Fruit fly (Drosophila melanogaster): Measurements from ENCODE around the gene CG9175.

The CG9175 gene

dm6 chr2L:6065823-6066222 lies 32.9 kb downstream of the CG9175 start, which contains the start of the genes Fbw5 and CG9147 (continued):
- peak; percentile 100 for TF ChIP-seq vvl (GFP tag; IDR thresholded peaks at IDR 0.05)
- peak; percentile 99 for TF ChIP-seq vfl (GFP tag; optimal IDR thresholded peaks at IDR 0.05)
- peak; percentile 46; the same call in 1 of the 3 replicates for TF ChIP-seq CG16813 (GFP tag; IDR thresholded peaks at IDR 0.05; ENCODE audit: partially characterized antibody)
- no peak; the same call in 2 of the 3 replicates for TF ChIP-seq vnd (GFP tag; IDR thresholded peaks at IDR 0.05; ENCODE audit: partially characterized antibody)
- peak; percentile 100 for TF ChIP-seq CG2875 (GFP tag; optimal IDR thresholded peaks at IDR 0.05)
- TF ChIP-seq tio (GFP tag; optimal IDR thresholded peaks at IDR 0.05) = peak; percentile 100
- peak; percentile 100 for TF ChIP-seq CG32767 (GFP tag; IDR thresholded peaks at IDR 0.05)
- TF ChIP-seq zen2 (GFP tag; IDR thresholded peaks at IDR 0.05; ENCODE audit: partially characterized antibody) = peak; percentile 65; the same call in 2 of the 3 replicates
- peak; percentile 99 for TF ChIP-seq CG43689 (GFP tag; IDR thresholded peaks at IDR 0.05)
- TF ChIP-seq Side (GFP tag; optimal IDR thresholded peaks at IDR 0.05) = peak; percentile 100
- peak; percentile 86 for TF ChIP-seq z (GFP tag; IDR thresholded peaks at IDR 0.05)
- peak; percentile 98 for TF ChIP-seq CG10267 (tag; optimal IDR thresholded peaks at IDR 0.05)
- peak; percentile 67 for TF ChIP-seq CG14860 (GFP tag; IDR thresholded peaks at IDR 0.05; ENCODE audit: partially characterized antibody)
- TF ChIP-seq CG18619 (GFP tag; optimal IDR thresholded peaks at IDR 0.05) = peak; percentile 100
- peak; percentile 99 for TF ChIP-seq Mrtf (GFP tag; IDR thresholded peaks at IDR 0.05)
- peak; percentile 63; the same call in 1 of the 3 replicates for TF ChIP-seq CG6791 (GFP tag; IDR thresholded peaks at IDR 0.05; ENCODE audit: partially characterized antibody)
- TF ChIP-seq CG12219 (GFP tag; optimal IDR thresholded peaks at IDR 0.05) = peak; percentile 100
- TF ChIP-seq H15 (GFP tag; IDR thresholded peaks at IDR 0.05) = peak; percentile 99
- peak; percentile 100 for TF ChIP-seq Camta (GFP tag; optimal IDR thresholded peaks at IDR 0.05)
- TF ChIP-seq ase (GFP tag; IDR thresholded peaks at IDR 0.05) = peak; percentile 99
- TF ChIP-seq cad (GFP tag; optimal IDR thresholded peaks at IDR 0.05) = no peak
- TF ChIP-seq CG10321 (GFP tag; IDR thresholded peaks at IDR 0.05) = peak; percentile 90
- peak; percentile 99 for TF ChIP-seq CG2889 (GFP tag; IDR thresholded peaks at IDR 0.05)
- TF ChIP-seq CG3995 (GFP tag; optimal IDR thresholded peaks at IDR 0.05) = peak; percentile 86
- TF ChIP-seq Lim3 (GFP tag; IDR thresholded peaks at IDR 0.05) = peak; percentile 98
- TF ChIP-seq Hmx (GFP tag; optimal IDR thresholded peaks at IDR 0.05) = peak; percentile 98
- peak; percentile 98 for TF ChIP-seq BtbVII (GFP tag; optimal IDR thresholded peaks at IDR 0.05)
- peak; percentile 94 for TF ChIP-seq exex (tag; optimal IDR thresholded peaks at IDR 0.05)
- TF ChIP-seq CG18262 (tag; optimal IDR thresholded peaks at IDR 0.05) = peak; percentile 99
- TF ChIP-seq sob (GFP tag; IDR thresholded peaks at IDR 0.05) = peak; percentile 100
- 0 out of 4 replicates have a peak, but pooled peaks have one; percentile 11 for TF ChIP-seq chinmo (GFP tag; IDR thresholded peaks at IDR 0.05; ENCODE audit: partially characterized antibody)
- peak; percentile 100 for TF ChIP-seq gcm (GFP tag; optimal IDR thresholded peaks at IDR 0.05)
- TF ChIP-seq ranshi (GFP tag; IDR thresholded peaks at IDR 0.05) = peak; percentile 100
- peak; percentile 100 for TF ChIP-seq CG12769 (tag; optimal IDR thresholded peaks at IDR 0.05)
- TF ChIP-seq CG10959 (GFP tag; IDR thresholded peaks at IDR 0.05) = peak; percentile 100
- TF ChIP-seq CG18599 (GFP tag; optimal IDR thresholded peaks at IDR 0.05) = peak; percentile 99
- TF ChIP-seq NfI (GFP tag; optimal IDR thresholded peaks at IDR 0.05) = peak; percentile 100
- no peak for TF ChIP-seq prd (optimal IDR thresholded peaks at IDR 0.05)
- TF ChIP-seq prd (GFP tag; IDR thresholded peaks at IDR 0.05) = peak; percentile 100
- TF ChIP-seq Blimp-1 (GFP tag; optimal IDR thresholded peaks at IDR 0.05) = peak; percentile 99
- TF ChIP-seq sqz (GFP tag; optimal IDR thresholded peaks at IDR 0.05) = peak; percentile 97
- peak; percentile 75 for TF ChIP-seq Sry-β (GFP tag; optimal IDR thresholded peaks at IDR 0.05)
- TF ChIP-seq dimm (GFP tag; IDR thresholded peaks at IDR 0.05) = peak; percentile 99
- TF ChIP-seq CG34422 (GFP tag; IDR thresholded peaks at IDR 0.05) = peak; percentile 99
- TF ChIP-seq HHEX (GFP tag; optimal IDR thresholded peaks at IDR 0.05) = peak; percentile 99
- TF ChIP-seq Ada2b (GFP tag; IDR thresholded peaks at IDR 0.05) = peak; percentile 100
- TF ChIP-seq Fer3 (tag; optimal IDR thresholded peaks at IDR 0.05) = peak; percentile 99
- peak in 1 of 3 experiments; percentile 100 for TF ChIP-seq lola (GFP tag; optimal IDR thresholded peaks at IDR 0.05)
- TF ChIP-seq Asciz (GFP tag; optimal IDR thresholded peaks at IDR 0.05) = peak; percentile 99
- TF ChIP-seq her (GFP tag; optimal IDR thresholded peaks at IDR 0.05) = peak; percentile 98
